Worm (Caenorhabditis elegans): ENCODE results near the gene Y48D7A.1.

DNA sequence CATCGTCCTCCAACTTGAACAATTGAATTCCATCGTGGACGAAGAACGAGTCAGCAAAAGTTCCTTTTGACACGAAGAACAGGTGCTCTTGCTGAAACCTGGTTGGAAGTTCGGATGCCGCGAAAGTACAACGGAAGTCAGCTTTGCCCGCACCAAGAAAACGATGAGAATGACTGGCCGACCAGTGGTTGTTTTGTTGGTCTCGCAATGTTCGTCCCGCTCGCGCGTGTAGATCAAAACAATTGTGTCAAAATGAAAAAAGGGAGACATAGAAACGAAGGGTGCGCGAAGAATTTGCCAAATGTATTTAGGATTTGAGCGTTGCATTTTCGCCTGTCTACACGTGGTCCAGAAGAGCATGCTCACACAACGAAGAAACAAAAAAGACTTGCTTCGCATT, 19.7 kb downstream of the Y48D7A.1 start, which contains the start of gene M02F4.1:
- TF ChIP-seq klf-2 (GFP tag; conservative IDR thresholded peaks at IDR 0.05) (no peak), flt-1 (GFP tag; IDR thresholded peaks at IDR 0.05) (no peak), ztf-23 (GFP tag; IDR thresholded peaks at IDR 0.05) (no peak), ztf-29 (GFP tag; IDR thresholded peaks at IDR 0.05) (no peak), tab-1 (GFP tag; IDR thresholded peaks at IDR 0.05) (no peak)

Data from whole organism, midembryonic.